Worm (Caenorhabditis elegans) whole organism, mixed stage, embryonic: ENCODE results near the gene C05D12.7.

Experiments
- mep-1 ChIP-seq: fragments of 150-350 bp; optimal IDR thresholded peaks from 2 replicates; lab custom pipeline; 2017; ENCODE audit warnings: missing biosample characterization, missing genetic modification reagents, missing genetic modification characterization, inconsistent platforms
- nhr-237 ChIP-seq: fragments of 150-350 bp; optimal IDR thresholded peaks from 2 replicates; lab custom pipeline; 2014; ENCODE audit warnings: missing biosample characterization, missing genetic modification characterization
- snpc-4 ChIP-seq: fragments of 150-350 bp; optimal IDR thresholded peaks from 2 replicates; lab custom pipeline; 2014; ENCODE audit warnings: missing biosample characterization, missing genetic modification characterization

ce11 chrII:11444973-11445372 is 35.1 kb downstream of the C05D12.7 start, which contains the start of gene W02B12.13:
- TF ChIP-seq nhr-237 (tag; lab: Kevin White, UChicago) (no peak), mep-1 (tag; lab: Kevin White, UChicago) (no peak), snpc-4 (tag; lab: Kevin White, UChicago) (no peak)
